Worm (Caenorhabditis elegans) whole organism, early embryonic: Measurements from ENCODE around the gene gas-1.

Experiments
- B0310.2 ChIP-seq: sonication (generic microtip); optimal IDR thresholded peaks from 2 replicates; lab custom pipeline; 2016; ENCODE audit warnings: mild to moderate bottlenecking, missing genetic modification characterization, missing compliant biosample characterization
- F13C5.2 ChIP-seq: sonication (generic microtip); optimal IDR thresholded peaks from 2 replicates; lab custom pipeline; 2017; ENCODE audit warnings: mild to moderate bottlenecking, missing genetic modification characterization, inconsistent platforms, missing compliant biosample characterization
- aly-1 ChIP-seq: sonication (generic microtip); optimal IDR thresholded peaks from 2 replicates; lab custom pipeline; 2016; ENCODE audit warnings: missing genetic modification characterization, missing compliant biosample characterization
- ama-1 ChIP-seq: fragments of 150-350 bp; optimal IDR thresholded peaks from 2 replicates; lab custom pipeline; 2014
- ceh-13 ChIP-seq: fragments of 200-800 bp; sonication (Bioruptor generic); optimal IDR thresholded peaks from 2 replicates; lab custom pipeline; 2018; ENCODE audit warnings: mild to moderate bottlenecking, missing genetic modification characterization, missing compliant biosample characterization
- ceh-36 ChIP-seq: sonication (generic microtip); optimal IDR thresholded peaks from 2 replicates; lab custom pipeline; 2016; ENCODE audit warnings: missing genetic modification characterization, inconsistent platforms, missing compliant biosample characterization
- ets-7 ChIP-seq: sonication (generic microtip); optimal IDR thresholded peaks from 2 replicates; lab custom pipeline; 2016; ENCODE audit warnings: missing genotype, missing genetic modification characterization, missing compliant biosample characterization
- flt-1 ChIP-seq: fragments of 200-800 bp; sonication (Bioruptor generic); IDR thresholded peaks from 2 replicates; pipeline ENCODE4 v1.3.6; 2022; ENCODE audit warnings: missing genetic modification characterization, missing compliant biosample characterization
- hmbx-1 ChIP-seq: sonication (generic microtip); optimal IDR thresholded peaks from 2 replicates; lab custom pipeline; 2016; ENCODE audit warnings: mild to moderate bottlenecking, missing genetic modification characterization, missing compliant biosample characterization
- hmg-4 ChIP-seq: fragments of 200-800 bp; sonication (Bioruptor generic); optimal IDR thresholded peaks from 2 replicates; lab custom pipeline; 2018; ENCODE audit warnings: mild to moderate bottlenecking, missing genetic modification characterization, missing compliant biosample characterization
- hnd-1 ChIP-seq: sonication (generic microtip); optimal IDR thresholded peaks from 2 replicates; lab custom pipeline; 2016; ENCODE audit warnings: missing genetic modification characterization, missing compliant biosample characterization
- pes-1 ChIP-seq: fragments of 200-800 bp; sonication (Bioruptor generic); IDR thresholded peaks from 2 replicates; pipeline ENCODE4 v1.3.6; 2022; ENCODE audit warnings: missing genetic modification reagents, missing genetic modification characterization, missing compliant biosample characterization
- scrt-1 ChIP-seq: fragments of 200-800 bp; sonication (Bioruptor generic); IDR thresholded peaks from 2 replicates; pipeline ENCODE4 v1.3.6; 2022; ENCODE audit warnings: missing genetic modification characterization, missing compliant biosample characterization
- sea-1 ChIP-seq: fragments of 200-800 bp; sonication (Bioruptor generic); conservative IDR thresholded peaks from 2 replicates; pipeline ENCODE4 v1.3.6; 2022; ENCODE audit warnings: missing genetic modification characterization, missing compliant biosample characterization
- tbx-11 ChIP-seq: fragments of 200-800 bp; sonication (Bioruptor generic); IDR thresholded peaks from 2 replicates; pipeline ENCODE4 v1.3.6; 2022; ENCODE audit warnings: missing genetic modification characterization, missing compliant biosample characterization
- tbx-37 ChIP-seq: fragments of 200-800 bp; sonication (Bioruptor generic); conservative IDR thresholded peaks from 2 replicates; pipeline ENCODE4 v1.3.6; 2022; ENCODE audit warnings: missing genetic modification reagents, missing genetic modification characterization, missing compliant biosample characterization
- tra-4 ChIP-seq: sonication (generic microtip); optimal IDR thresholded peaks from 2 replicates; lab custom pipeline; 2017; ENCODE audit warnings: missing genetic modification characterization, missing compliant biosample characterization

gas-1 gene

DNA sequence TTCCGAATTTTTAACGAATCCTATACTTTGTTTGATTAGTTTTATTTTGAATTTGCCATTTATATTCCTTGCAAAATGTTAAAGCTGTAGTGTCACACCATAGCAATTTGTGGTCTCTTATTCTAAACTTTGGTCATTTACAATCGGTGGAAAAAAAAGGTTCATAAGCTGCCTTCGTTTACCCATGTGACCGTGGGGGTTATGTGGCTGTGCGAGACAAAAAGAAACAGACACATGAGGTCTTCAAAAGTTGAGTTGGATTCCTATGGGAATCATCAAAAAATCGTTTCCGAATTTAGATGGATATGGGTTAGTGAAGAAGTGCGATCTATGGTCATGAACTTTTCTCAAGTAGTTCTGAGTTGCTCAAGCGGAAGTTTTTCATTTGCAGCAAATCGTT lies 25.9 kb downstream of the gas-1 start:
- TF ChIP-seq hmg-4 (GFP tag; lab: Kevin White, UChicago) = no peak
- no peak for TF ChIP-seq ceh-36 (tag; lab: Kevin White, UChicago)
- no peak for TF ChIP-seq pes-1 (GFP tag; lab: Robert Waterston, UW)
- TF ChIP-seq ets-7 (tag; lab: Kevin White, UChicago) = no peak
- TF ChIP-seq flt-1 (GFP tag; lab: Robert Waterston, UW) = no peak
- no peak for TF ChIP-seq ama-1 (lab: Kevin White, UChicago)
- no peak for TF ChIP-seq tbx-37
- TF ChIP-seq aly-1 (tag; lab: Kevin White, UChicago) = no peak
- no peak for TF ChIP-seq tra-4 (tag; lab: Kevin White, UChicago)
- no peak for TF ChIP-seq hnd-1 (tag; lab: Kevin White, UChicago)
- no peak for TF ChIP-seq F13C5.2
- no peak for TF ChIP-seq ceh-13
- TF ChIP-seq sea-1 (GFP tag; lab: Robert Waterston, UW) = no peak
- TF ChIP-seq hmbx-1 = no peak
- no peak for TF ChIP-seq tbx-11
- TF ChIP-seq scrt-1 = no peak
- no peak for TF ChIP-seq B0310.2

- TF ChIP-seq tbx-11 (no peak), ama-1 (lab: Kevin White, UChicago) (no peak), aly-1 (tag; lab: Kevin White, UChicago) (no peak), scrt-1 (no peak), sea-1 (GFP tag; lab: Robert Waterston, UW) (no peak), ets-7 (tag; lab: Kevin White, UChicago) (no peak), tra-4 (tag; lab: Kevin White, UChicago) (no peak), pes-1 (GFP tag; lab: Robert Waterston, UW) (no peak), F13C5.2 (no peak), hmg-4 (GFP tag; lab: Kevin White, UChicago) (no peak), hnd-1 (tag; lab: Kevin White, UChicago) (no peak), hmbx-1 (no peak), flt-1 (GFP tag; lab: Robert Waterston, UW) (no peak)
These were observed 30.7 kb downstream of the gas-1 start for ce11 chrX:15559473-15559872.

- TF ChIP-seq hmbx-1 (no peak), ceh-36 (tag; lab: Kevin White, UChicago) (no peak), pes-1 (GFP tag; lab: Robert Waterston, UW) (no peak), ama-1 (lab: Kevin White, UChicago) (no peak), hmg-4 (GFP tag; lab: Kevin White, UChicago) (no peak), hnd-1 (tag; lab: Kevin White, UChicago) (no peak), tra-4 (tag; lab: Kevin White, UChicago) (no peak), scrt-1 (no peak), ets-7 (tag; lab: Kevin White, UChicago) (no peak), flt-1 (GFP tag; lab: Robert Waterston, UW) (no peak), B0310.2 (no peak), F13C5.2 (no peak), ceh-13 (no peak)
These were observed 32.3 kb downstream of the gas-1 start, which contains the start of gene lron-3 for ce11 chrX:15557849-15558248. lron-3 (minus strand) TSS chrX:15557949.

DNA sequence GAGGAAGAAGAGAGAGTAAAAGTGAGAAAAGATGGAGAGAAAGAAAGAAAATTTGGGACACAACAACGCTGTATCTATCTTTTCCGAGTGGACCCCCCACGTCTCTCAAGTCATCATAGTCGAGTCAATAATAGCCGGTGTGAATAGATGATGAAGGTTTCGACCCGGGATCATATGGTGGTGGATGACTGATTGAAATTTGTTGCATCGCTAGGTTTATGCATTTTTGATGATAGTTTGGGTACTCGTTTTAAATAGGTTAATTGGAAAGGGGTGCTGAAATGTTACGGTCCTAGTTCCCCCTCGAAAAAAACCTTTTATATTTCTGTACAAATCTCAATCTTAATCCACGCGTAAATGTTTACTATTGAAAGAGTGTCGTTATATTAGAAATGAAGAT lies 34.7 kb downstream of the gas-1 start:
- TF ChIP-seq ceh-13 = no peak
- TF ChIP-seq tra-4 (tag; lab: Kevin White, UChicago) = no peak
- TF ChIP-seq ets-7 (tag; lab: Kevin White, UChicago) = no peak
- TF ChIP-seq hmg-4 (GFP tag; lab: Kevin White, UChicago) = no peak
- no peak for TF ChIP-seq F13C5.2
- TF ChIP-seq ama-1 (lab: Kevin White, UChicago) = no peak

DNA sequence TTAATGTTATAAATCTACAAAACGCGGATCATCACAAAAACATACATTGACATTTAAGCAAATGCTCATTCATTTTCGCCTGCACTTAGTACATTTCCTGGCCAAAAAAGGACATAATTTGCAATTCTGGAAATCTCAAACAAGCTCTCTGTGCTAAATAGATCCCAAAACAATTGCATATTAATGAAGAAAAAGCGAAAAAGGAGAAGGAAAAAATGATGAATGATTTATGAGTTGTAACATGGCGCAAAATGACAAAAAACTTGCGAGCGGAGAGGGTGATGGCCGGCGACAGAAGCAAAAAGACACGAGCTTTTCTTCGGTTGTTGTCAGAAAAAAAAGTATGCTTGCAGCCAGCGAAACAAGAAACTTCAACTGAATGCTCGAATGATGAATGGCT lies 35.3 kb downstream of the gas-1 start:
- TF ChIP-seq flt-1 (GFP tag; lab: Robert Waterston, UW) (no peak), hmbx-1 (no peak), sea-1 (GFP tag; lab: Robert Waterston, UW) (no peak), ets-7 (tag; lab: Kevin White, UChicago) (no peak), hmg-4 (GFP tag; lab: Kevin White, UChicago) (no peak), ceh-13 (no peak), F13C5.2 (no peak), B0310.2 (no peak), ceh-36 (tag; lab: Kevin White, UChicago) (no peak), tbx-11 (no peak), scrt-1 (no peak)

- no peak for TF ChIP-seq pes-1 (GFP tag; lab: Robert Waterston, UW)
- no peak for TF ChIP-seq hmg-4 (GFP tag; lab: Kevin White, UChicago)
- no peak for TF ChIP-seq hmbx-1
- TF ChIP-seq B0310.2 = no peak
- TF ChIP-seq hnd-1 (tag; lab: Kevin White, UChicago) = no peak
- no peak for TF ChIP-seq ceh-13
- TF ChIP-seq tbx-37 = no peak
- TF ChIP-seq tra-4 (tag; lab: Kevin White, UChicago) = no peak
- TF ChIP-seq scrt-1 = no peak
- TF ChIP-seq ama-1 (lab: Kevin White, UChicago) = no peak
- no peak for TF ChIP-seq ceh-36 (tag; lab: Kevin White, UChicago)
- TF ChIP-seq tbx-11 = no peak
- no peak for TF ChIP-seq ets-7 (tag; lab: Kevin White, UChicago)
- TF ChIP-seq aly-1 (tag; lab: Kevin White, UChicago) = no peak
- TF ChIP-seq sea-1 (GFP tag; lab: Robert Waterston, UW) = no peak
- TF ChIP-seq F13C5.2 = no peak
- no peak for TF ChIP-seq flt-1 (GFP tag; lab: Robert Waterston, UW)
These were observed 38.0 kb downstream of the gas-1 start for ce11 chrX:15552024-15552769.

DNA sequence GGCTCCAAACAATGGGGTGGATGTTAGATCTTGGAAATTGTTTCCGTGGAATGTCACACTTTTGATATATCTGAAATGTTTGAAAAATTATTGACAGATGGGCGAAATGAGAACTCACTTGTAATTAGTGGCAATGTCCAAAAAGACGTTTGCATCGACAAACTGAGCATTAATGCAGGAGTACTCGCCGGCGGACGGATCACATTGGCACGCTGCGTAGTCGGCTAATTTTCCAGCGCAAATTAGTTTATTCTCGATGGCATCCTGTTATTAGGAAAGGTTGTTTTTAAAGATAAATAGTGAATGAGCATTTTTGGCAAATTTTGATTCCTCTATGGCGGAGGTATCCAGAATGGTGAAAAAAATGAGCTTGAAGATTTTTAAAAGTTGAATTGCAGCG lies 39.4 kb downstream of the gas-1 start:
- TF ChIP-seq tbx-37 (no peak), pes-1 (GFP tag; lab: Robert Waterston, UW) (no peak), ceh-13 (no peak), hnd-1 (tag; lab: Kevin White, UChicago) (no peak), tbx-11 (no peak), sea-1 (GFP tag; lab: Robert Waterston, UW) (no peak), scrt-1 (no peak), flt-1 (GFP tag; lab: Robert Waterston, UW) (no peak), ets-7 (tag; lab: Kevin White, UChicago) (no peak), tra-4 (tag; lab: Kevin White, UChicago) (no peak), aly-1 (tag; lab: Kevin White, UChicago) (no peak), B0310.2 (no peak), hmg-4 (GFP tag; lab: Kevin White, UChicago) (no peak)
